Worm (Caenorhabditis elegans) whole organism, mixed stage, embryonic: Measurements from ENCODE around the gene ndub-11.

ENCODE experiments used
- M03D4.4 ChIP-seq: sonication (generic microtip); optimal IDR thresholded peaks from 2 replicates; lab custom pipeline; 2017; ENCODE audit warnings: mild to moderate bottlenecking, missing genetic modification characterization, missing compliant biosample characterization
- bed-3 ChIP-seq: fragments of 200-800 bp; sonication (Bioruptor generic); optimal IDR thresholded peaks from 3 replicates; lab custom pipeline; 2018; ENCODE audit warnings: mild to moderate bottlenecking, missing genetic modification characterization, moderate library complexity, missing compliant biosample characterization
- blmp-1 ChIP-seq: fragments of 150-350 bp; optimal IDR thresholded peaks from 2 replicates; lab custom pipeline; 2014; ENCODE audit warnings: missing biosample characterization, missing genetic modification characterization
- ceh-39 ChIP-seq: fragments of 150-350 bp; optimal IDR thresholded peaks from 2 replicates; lab custom pipeline; 2014; ENCODE audit warnings: missing biosample characterization, missing genetic modification characterization
- ceh-43 ChIP-seq: fragments of 200-800 bp; sonication (Bioruptor generic); optimal IDR thresholded peaks from 2 replicates; lab custom pipeline; 2018; ENCODE audit warnings: mild to moderate bottlenecking, missing genetic modification characterization, moderate library complexity, missing compliant biosample characterization
- ces-1 ChIP-seq: fragments of 150-350 bp; optimal IDR thresholded peaks from 2 replicates; lab custom pipeline; 2014; ENCODE audit warnings: missing biosample characterization, missing genetic modification reagents, missing genetic modification characterization
- cnd-1 ChIP-seq: fragments of 200-800 bp; sonication (Bioruptor generic); optimal IDR thresholded peaks from 2 replicates; lab custom pipeline; 2018; ENCODE audit warnings: mild to moderate bottlenecking, missing genetic modification characterization, missing compliant biosample characterization
- drap-1 ChIP-seq: fragments of 200-800 bp; sonication (Bioruptor generic); optimal IDR thresholded peaks from 3 replicates; lab custom pipeline; 2018; ENCODE audit warnings: mild to moderate bottlenecking, missing genetic modification characterization, missing compliant biosample characterization
- elt-1 ChIP-seq: sonication (generic microtip); optimal IDR thresholded peaks from 2 replicates; lab custom pipeline; 2017; ENCODE audit warnings: missing genetic modification characterization, mild to moderate bottlenecking, missing compliant biosample characterization, antibody characterized with exemption, moderate library complexity, borderline replicate concordance; ENCODE audit not compliant: insufficient read depth
- elt-3 ChIP-seq: fragments of 150-350 bp; optimal IDR thresholded peaks from 2 replicates; lab custom pipeline; 2014; ENCODE audit warnings: missing biosample characterization, missing genetic modification characterization
- flh-1 ChIP-seq: fragments of 200-800 bp; sonication (Bioruptor generic); optimal IDR thresholded peaks from 2 replicates; lab custom pipeline; 2018; ENCODE audit warnings: mild to moderate bottlenecking, missing genetic modification characterization, moderate library complexity, missing compliant biosample characterization
- ham-2 ChIP-seq: fragments of 200-800 bp; sonication (Bioruptor generic); optimal IDR thresholded peaks from 2 replicates; lab custom pipeline; 2018; ENCODE audit warnings: mild to moderate bottlenecking, missing genetic modification characterization, missing compliant biosample characterization
- hlh-1 ChIP-seq: fragments of 150-350 bp; optimal IDR thresholded peaks from 2 replicates; lab custom pipeline; 2014; ENCODE audit warnings: missing biosample characterization, missing genetic modification reagents, missing genetic modification characterization
- lin-13 ChIP-seq: fragments of 150-350 bp; optimal IDR thresholded peaks from 2 replicates; lab custom pipeline; 2014; ENCODE audit warnings: missing biosample characterization, missing genetic modification characterization
- lin-32 ChIP-seq: fragments of 200-800 bp; sonication (Bioruptor generic); optimal IDR thresholded peaks from 2 replicates; lab custom pipeline; 2018; ENCODE audit warnings: mild to moderate bottlenecking, missing genetic modification characterization, missing compliant biosample characterization
- lsy-2 ChIP-seq: fragments of 150-350 bp; optimal IDR thresholded peaks from 2 replicates; lab custom pipeline; 2014; ENCODE audit warnings: missing biosample characterization, missing genetic modification characterization
- mep-1 ChIP-seq: fragments of 150-350 bp; optimal IDR thresholded peaks from 2 replicates; lab custom pipeline; 2017; ENCODE audit warnings: missing biosample characterization, missing genetic modification reagents, missing genetic modification characterization, inconsistent platforms
- nhr-12 ChIP-seq: fragments of 150-350 bp; optimal IDR thresholded peaks from 2 replicates; lab custom pipeline; 2014; ENCODE audit warnings: missing biosample characterization, missing genetic modification characterization
- nhr-237 ChIP-seq: fragments of 150-350 bp; optimal IDR thresholded peaks from 2 replicates; lab custom pipeline; 2014; ENCODE audit warnings: missing biosample characterization, missing genetic modification characterization
- nhr-28 ChIP-seq: fragments of 150-350 bp; optimal IDR thresholded peaks from 2 replicates; lab custom pipeline; 2014; ENCODE audit warnings: missing biosample characterization, missing genetic modification characterization
- nhr-76 ChIP-seq: sonication (generic microtip); optimal IDR thresholded peaks from 2 replicates; lab custom pipeline; 2017; ENCODE audit warnings: missing biosample characterization, missing genetic modification characterization
- snpc-4 ChIP-seq: fragments of 150-350 bp; optimal IDR thresholded peaks from 2 replicates; lab custom pipeline; 2014; ENCODE audit warnings: missing biosample characterization, missing genetic modification characterization
- unc-120 ChIP-seq: sonication (generic microtip); optimal IDR thresholded peaks from 2 replicates; lab custom pipeline; 2017; ENCODE audit warnings: missing genetic modification characterization, missing compliant biosample characterization; ENCODE audit not compliant: poor library complexity, severe bottlenecking
- unc-62 ChIP-seq: fragments of 150-350 bp; optimal IDR thresholded peaks from 2 replicates; lab custom pipeline; 2014; ENCODE audit warnings: missing biosample characterization, missing genetic modification reagents, missing genetic modification characterization
- zip-8 ChIP-seq: fragments of 150-350 bp; optimal IDR thresholded peaks from 2 replicates; lab custom pipeline; 2014; ENCODE audit warnings: missing biosample characterization, missing genetic modification characterization
- ztf-11 ChIP-seq: fragments of 150-350 bp; optimal IDR thresholded peaks from 2 replicates; lab custom pipeline; 2014; ENCODE audit warnings: missing biosample characterization, missing genetic modification characterization

The ndub-11 gene

DNA sequence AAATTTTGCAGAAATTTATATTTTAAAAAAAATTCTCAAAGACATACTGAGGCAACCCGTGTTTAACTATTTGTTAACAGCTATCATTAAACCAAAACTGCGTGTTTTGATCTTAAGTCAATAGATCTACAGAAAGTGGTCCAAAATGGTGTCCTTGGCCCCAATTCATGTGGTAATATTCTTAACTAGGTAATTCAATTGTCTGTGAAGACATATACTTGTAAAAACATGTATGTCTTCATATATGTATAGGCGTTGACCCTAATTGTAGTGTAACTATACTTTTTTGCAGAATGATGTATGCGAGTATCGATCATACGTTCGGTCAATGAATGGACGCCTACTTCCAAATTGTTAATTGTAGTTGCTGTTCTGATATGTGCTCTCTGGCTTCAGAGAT lies 39.6 kb upstream of the ndub-11 start, which contains the start of gene C07G1.15:
Gene C07G1.15 (plus strand): TSS at position 301 of the 400 bp plus-strand sequence.
- no peak for TF ChIP-seq unc-62
- no peak for TF ChIP-seq zip-8 (tag; lab: Kevin White, UChicago)
- no peak for TF ChIP-seq cnd-1 (tag; lab: Kevin White, UChicago)
- TF ChIP-seq ceh-39 (tag; lab: Kevin White, UChicago): no peak
- TF ChIP-seq ceh-43 (GFP tag; lab: Kevin White, UChicago): no peak
- TF ChIP-seq blmp-1 (tag; lab: Kevin White, UChicago): no peak
- no peak for TF ChIP-seq unc-120 (tag; lab: Kevin White, UChicago)
- no peak for TF ChIP-seq elt-1 (tag; lab: Kevin White, UChicago)
- no peak for TF ChIP-seq mep-1 (tag; lab: Kevin White, UChicago)
- TF ChIP-seq elt-3 (tag; lab: Kevin White, UChicago): no peak
- TF ChIP-seq snpc-4 (tag; lab: Kevin White, UChicago): no peak
- no peak for TF ChIP-seq hlh-1 (tag; lab: Kevin White, UChicago)
- no peak for TF ChIP-seq flh-1 (GFP tag; lab: Kevin White, UChicago)
- TF ChIP-seq ces-1 (GFP tag; lab: Kevin White, UChicago): no peak
- TF ChIP-seq nhr-76 (tag; lab: Kevin White, UChicago): no peak
- TF ChIP-seq ham-2: no peak
- TF ChIP-seq lin-32 (GFP tag; lab: Kevin White, UChicago): no peak
- TF ChIP-seq nhr-12: no peak
- TF ChIP-seq nhr-237 (tag; lab: Kevin White, UChicago): no peak

DNA sequence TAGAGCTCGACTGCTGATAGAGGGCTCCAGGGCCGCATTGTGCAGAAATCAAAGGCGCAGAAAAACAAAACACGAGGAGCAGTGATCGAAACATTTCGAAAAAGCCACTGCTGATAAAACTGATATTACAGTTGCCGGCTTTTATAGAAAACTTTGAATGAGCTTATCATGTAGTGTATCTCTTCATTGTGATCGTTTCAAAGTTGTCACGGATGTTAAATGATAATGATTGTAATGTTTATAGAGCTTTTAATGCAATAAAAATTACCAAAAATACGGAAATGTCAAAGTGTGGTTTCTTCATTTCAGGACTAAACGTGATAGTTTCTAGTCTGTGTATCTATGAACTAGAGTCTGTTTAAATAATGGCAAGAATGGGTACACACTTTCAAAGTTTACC lies 38.6 kb upstream of the ndub-11 start, which contains the start of gene clec-52:
Gene clec-52 (minus strand): TSS at position 101 of the 400 bp plus-strand sequence.
- TF ChIP-seq lsy-2 (tag; lab: Kevin White, UChicago): no peak
- TF ChIP-seq M03D4.4 (tag; lab: Kevin White, UChicago): no peak
- TF ChIP-seq lin-32 (GFP tag; lab: Kevin White, UChicago): no peak
- no peak for TF ChIP-seq ceh-43 (GFP tag; lab: Kevin White, UChicago)
- no peak for TF ChIP-seq hlh-1 (tag; lab: Kevin White, UChicago)
- no peak for TF ChIP-seq ces-1 (GFP tag; lab: Kevin White, UChicago)
- no peak for TF ChIP-seq zip-8 (tag; lab: Kevin White, UChicago)
- no peak for TF ChIP-seq elt-1 (tag; lab: Kevin White, UChicago)
- no peak for TF ChIP-seq snpc-4 (tag; lab: Kevin White, UChicago)

DNA sequence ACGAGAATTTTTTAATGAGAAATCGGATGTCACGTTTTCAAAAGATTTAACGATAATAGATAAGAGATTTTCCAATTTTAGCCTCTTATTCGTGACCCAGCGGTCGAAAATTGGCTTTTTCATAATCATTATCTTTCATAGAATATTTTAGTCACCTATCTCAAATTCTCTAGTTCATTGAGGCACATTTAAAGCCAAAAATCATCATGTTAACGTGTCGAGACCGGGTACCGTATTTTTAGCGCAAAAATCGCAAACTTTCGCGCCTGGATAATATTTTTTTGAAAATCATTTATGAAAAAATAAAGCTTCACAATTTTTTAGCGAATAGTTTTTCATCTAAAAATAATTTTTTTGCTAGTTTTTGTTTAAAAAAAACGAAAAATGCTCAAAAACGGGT lies 35.9 kb upstream of the ndub-11 start, which contains the start of gene B0218.7:
Gene B0218.7 (minus strand): TSS at position 101 of the 400 bp plus-strand sequence.
- TF ChIP-seq lsy-2 (tag; lab: Kevin White, UChicago): no peak
- TF ChIP-seq elt-1 (tag; lab: Kevin White, UChicago): no peak
- TF ChIP-seq lin-13 (tag; lab: Kevin White, UChicago): no peak
- TF ChIP-seq ceh-39 (tag; lab: Kevin White, UChicago): no peak
- no peak for TF ChIP-seq nhr-28 (tag; lab: Kevin White, UChicago)

DNA sequence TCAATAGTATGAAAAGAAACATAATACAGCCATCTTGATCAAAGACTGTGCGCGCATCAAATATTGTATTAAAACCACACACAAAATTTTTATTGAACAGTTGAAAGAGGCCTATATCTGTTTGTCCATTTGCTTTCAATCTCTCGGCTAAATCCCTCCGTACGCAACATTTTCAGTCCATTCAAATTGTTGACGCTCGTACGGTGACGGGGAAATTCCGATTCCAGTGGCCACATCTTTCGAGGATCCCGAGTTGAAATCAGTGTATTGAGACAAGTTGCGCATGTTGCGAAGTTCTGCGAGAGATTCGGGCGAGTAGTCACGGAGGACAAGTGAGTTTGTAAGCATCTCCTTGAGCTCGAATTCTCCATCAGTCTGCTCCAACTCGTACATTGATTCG lies 34.5 kb upstream of the ndub-11 start:
- TF ChIP-seq lin-13 (tag; lab: Kevin White, UChicago) (no peak), lsy-2 (tag; lab: Kevin White, UChicago) (no peak), zip-8 (tag; lab: Kevin White, UChicago) (no peak), M03D4.4 (tag; lab: Kevin White, UChicago) (no peak), hlh-1 (tag; lab: Kevin White, UChicago) (no peak), ham-2 (no peak), ztf-11 (tag; lab: Kevin White, UChicago) (no peak), bed-3 (GFP tag; lab: Kevin White, UChicago) (no peak), unc-120 (tag; lab: Kevin White, UChicago) (no peak), drap-1 (GFP tag; lab: Kevin White, UChicago) (no peak), mep-1 (tag; lab: Kevin White, UChicago) (no peak), nhr-237 (tag; lab: Kevin White, UChicago) (no peak)

DNA sequence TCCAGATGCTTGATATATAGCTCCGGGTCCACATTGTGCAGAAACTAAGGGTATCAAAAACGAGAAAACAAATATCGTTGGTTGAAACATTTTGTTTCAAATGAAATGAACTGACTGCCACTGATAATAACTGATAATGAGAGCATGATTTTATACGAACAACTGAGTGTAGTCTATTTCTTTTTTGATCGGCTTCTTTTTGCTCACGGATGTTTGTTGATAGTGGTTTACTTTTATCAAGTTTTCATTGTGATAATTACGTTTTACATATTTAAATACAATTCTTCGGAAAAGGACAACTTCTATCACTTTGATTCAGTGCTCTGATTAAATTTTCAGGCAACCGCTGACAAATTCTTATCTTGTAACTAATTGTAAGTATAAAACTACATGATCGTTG lies 33.7 kb upstream of the ndub-11 start, which contains the start of gene clec-51:
Gene clec-51 (minus strand): TSS at position 114 of the 400 bp plus-strand sequence.
- TF ChIP-seq zip-8 (tag; lab: Kevin White, UChicago) (no peak), mep-1 (tag; lab: Kevin White, UChicago) (no peak)

DNA sequence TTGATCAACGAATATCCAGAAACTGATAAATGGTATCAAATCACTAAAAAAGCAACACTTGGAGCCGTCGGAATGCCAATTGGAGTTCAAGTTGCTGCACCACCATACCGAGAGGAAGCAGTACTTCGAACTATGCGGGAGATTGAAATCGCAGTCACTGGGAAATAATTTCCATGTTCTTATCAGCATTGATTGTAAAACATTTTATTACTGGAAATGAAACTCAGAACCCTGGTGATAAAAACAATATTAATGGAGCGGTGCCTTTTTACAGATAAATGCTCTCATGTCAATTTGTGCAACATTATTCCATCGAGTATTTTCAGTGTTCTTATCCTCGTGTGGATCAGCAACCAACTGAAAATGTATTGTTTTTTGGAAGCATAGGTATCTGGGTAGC lies 31.7 kb upstream of the ndub-11 start:
- TF ChIP-seq unc-120 (tag; lab: Kevin White, UChicago) (no peak), ces-1 (GFP tag; lab: Kevin White, UChicago) (no peak)
